Worm (Caenorhabditis elegans) whole organism, mixed stage, embryonic: ENCODE results near the gene B0034.4.

ENCODE experiments used
- ceh-83 ChIP-seq: fragments of 200-800 bp; sonication (Bioruptor generic); optimal IDR thresholded peaks from 2 replicates; lab custom pipeline; 2018; ENCODE audit warnings: mild to moderate bottlenecking, missing genetic modification characterization, missing compliant biosample characterization
- ces-1 ChIP-seq: fragments of 150-350 bp; optimal IDR thresholded peaks from 2 replicates; lab custom pipeline; 2014; ENCODE audit warnings: missing biosample characterization, missing genetic modification reagents, missing genetic modification characterization
- lin-13 ChIP-seq: fragments of 150-350 bp; optimal IDR thresholded peaks from 2 replicates; lab custom pipeline; 2014; ENCODE audit warnings: missing biosample characterization, missing genetic modification characterization
- sptf-1 ChIP-seq: sonication (generic microtip); optimal IDR thresholded peaks from 2 replicates; lab custom pipeline; 2017; ENCODE audit warnings: mild to moderate bottlenecking, missing genetic modification characterization, moderate library complexity, missing compliant biosample characterization
- unc-62 ChIP-seq: fragments of 150-350 bp; optimal IDR thresholded peaks from 2 replicates; lab custom pipeline; 2014; ENCODE audit warnings: missing biosample characterization, missing genetic modification reagents, missing genetic modification characterization

DNA sequence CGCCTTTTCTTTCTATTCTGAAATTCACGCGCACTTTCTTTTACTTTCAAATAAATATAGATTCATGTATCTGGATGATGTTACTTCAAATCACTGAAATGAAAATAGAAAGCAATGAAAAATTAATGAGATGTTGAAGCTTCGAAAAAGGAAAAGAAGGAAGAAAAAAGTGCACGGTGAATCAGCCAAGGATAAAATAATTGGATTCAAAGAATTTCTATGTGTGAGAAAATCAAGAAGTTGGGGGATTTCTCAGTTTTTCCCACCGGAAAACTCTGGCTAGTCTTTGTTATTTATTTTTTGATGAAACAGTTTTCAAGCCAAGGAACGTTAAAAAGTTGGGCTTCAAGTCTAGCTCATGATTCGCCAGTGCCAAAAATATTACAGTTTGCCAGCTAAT, 17.6 kb downstream of the B0034.4 start:
- TF ChIP-seq lin-13 (tag; lab: Kevin White, UChicago) (no peak), ceh-83 (GFP tag; lab: Kevin White, UChicago) (no peak), ces-1 (GFP tag; lab: Kevin White, UChicago) (no peak), unc-62 (no peak), sptf-1 (tag; lab: Kevin White, UChicago) (no peak)
